Worm (Caenorhabditis elegans): Measurements from ENCODE around the gene F53F4.7.

The F53F4.7 gene

ce11 chrV:13568533-13568932 is 45.2 kb downstream of the F53F4.7 start, which contains the start of the genes nuaf-1 and bir-2 (continued):
- TF ChIP-seq gei-8 (GFP tag; optimal IDR thresholded peaks at IDR 0.05): no peak
- TF ChIP-seq nhr-48 (tag; optimal IDR thresholded peaks at IDR 0.05): no peak
- TF ChIP-seq F37D6.2 (tag; optimal IDR thresholded peaks at IDR 0.05): no peak
- TF ChIP-seq rbr-2 (tag; optimal IDR thresholded peaks at IDR 0.05): no peak
- TF ChIP-seq daf-8 (GFP tag; IDR thresholded peaks at IDR 0.05): no peak
- no peak for TF ChIP-seq mdt-29 (GFP tag; IDR thresholded peaks at IDR 0.05)
- TF ChIP-seq lin-15B (tag; optimal IDR thresholded peaks at IDR 0.05): peak; percentile 29
- TF ChIP-seq daf-19 (GFP tag; conservative IDR thresholded peaks at IDR 0.05): no peak
- no peak for TF ChIP-seq lir-3 (tag; optimal IDR thresholded peaks at IDR 0.05)
- 0 out of 2 replicates have a peak, but pooled peaks have one; percentile 19 for TF ChIP-seq hmg-1.1 (GFP tag; IDR thresholded peaks at IDR 0.05)

ce11 chrV:13566967-13567366 is 46.8 kb downstream of the F53F4.7 start:
- TF ChIP-seq ces-1 (GFP tag; optimal IDR thresholded peaks at IDR 0.05) (no peak), snpc-4 (tag; optimal IDR thresholded peaks at IDR 0.05) (no peak), unc-130 (GFP tag; optimal IDR thresholded peaks at IDR 0.05) (no peak), aly-2 (tag; optimal IDR thresholded peaks at IDR 0.05) (no peak), ZK546.5 (tag; optimal IDR thresholded peaks at IDR 0.05) (no peak), D1046.2 (GFP tag; IDR thresholded peaks at IDR 0.05) (0 out of 2 replicates have a peak, but pooled peaks have one; percentile 9), zip-2 (tag; optimal IDR thresholded peaks at IDR 0.05) (no peak), ZK337.2 (GFP tag; IDR thresholded peaks at IDR 0.05) (no peak), snpc-1.2 (GFP tag; IDR thresholded peaks at IDR 0.05) (no peak), ceh-20 (GFP tag; IDR thresholded peaks at IDR 0.05) (no peak), mep-1 (tag; optimal IDR thresholded peaks at IDR 0.05) (no peak), lin-13 (GFP tag; optimal IDR thresholded peaks at IDR 0.05) (no peak), F37D6.2 (tag; optimal IDR thresholded peaks at IDR 0.05) (no peak), zag-1 (tag; optimal IDR thresholded peaks at IDR 0.05) (no peak), nhr-237 (tag; optimal IDR thresholded peaks at IDR 0.05) (no peak), Y5F2A.4 (GFP tag; optimal IDR thresholded peaks at IDR 0.05) (no peak), php-3 (GFP tag; IDR thresholded peaks at IDR 0.05) (0 out of 2 replicates have a peak, but pooled peaks have one; percentile 32), nhr-25 (tag; optimal IDR thresholded peaks at IDR 0.05; ENCODE audit: borderline replicate concordance, insufficient read depth) (no peak), lin-38 (GFP tag; IDR thresholded peaks at IDR 0.05) (peak; percentile 69), Y105C5A.15 (GFP tag; IDR thresholded peaks at IDR 0.05) (no peak), lsy-2 (tag; optimal IDR thresholded peaks at IDR 0.05) (peak in 1 of 2 experiments; percentile 14), ceh-28 (tag; optimal IDR thresholded peaks at IDR 0.05) (no peak), cey-2 (tag; optimal IDR thresholded peaks at IDR 0.05; ENCODE audit: borderline replicate concordance, insufficient read depth) (no peak), F26F4.8 (GFP tag; conservative IDR thresholded peaks at IDR 0.05) (no peak; the same call in 1 of the 2 replicates), mxl-2 (GFP tag; conservative IDR thresholded peaks at IDR 0.05) (0 out of 2 replicates have a peak, but pooled peaks have one; percentile 21), ceh-62 (tag; optimal IDR thresholded peaks at IDR 0.05) (no peak), spr-3 (GFP tag; optimal IDR thresholded peaks at IDR 0.05) (peak; percentile 7), T20F7.1 (GFP tag; optimal IDR thresholded peaks at IDR 0.05) (peak; percentile 40), ceh-44 (GFP tag; IDR thresholded peaks at IDR 0.05) (no peak), aha-1 (tag) (peak; percentile 88), nhr-10 (tag; optimal IDR thresholded peaks at IDR 0.05) (no peak), vab-7 (GFP tag; IDR thresholded peaks at IDR 0.05) (no peak), lin-1 (GFP tag; IDR thresholded peaks at IDR 0.05) (no peak), dmd-9 (GFP tag; IDR thresholded peaks at IDR 0.05) (no peak), unc-39 (tag; optimal IDR thresholded peaks at IDR 0.05) (no peak), ctbp-1 (GFP tag; IDR thresholded peaks at IDR 0.05) (no peak), hmg-1.1 (GFP tag; IDR thresholded peaks at IDR 0.05) (no peak), nhr-76 (tag; optimal IDR thresholded peaks at IDR 0.05) (no peak), mxl-3 (GFP tag; optimal IDR thresholded peaks at IDR 0.05) (no peak), nhr-102 (tag; optimal IDR thresholded peaks at IDR 0.05) (peak; percentile 23), daf-8 (GFP tag; IDR thresholded peaks at IDR 0.05) (no peak), hlh-11 (tag; optimal IDR thresholded peaks at IDR 0.05) (peak; percentile 30), dpl-1 (GFP tag; optimal IDR thresholded peaks at IDR 0.05) (no peak)

Data from whole organism, L4 larva.